Worm (Caenorhabditis elegans) whole organism, early embryonic: ENCODE results near the gene hrpf-2.

ENCODE experiments used
- F13C5.2 ChIP-seq: sonication (generic microtip); optimal IDR thresholded peaks from 2 replicates; lab custom pipeline; 2017; ENCODE audit warnings: mild to moderate bottlenecking, missing genetic modification characterization, inconsistent platforms, missing compliant biosample characterization
- aly-1 ChIP-seq: sonication (generic microtip); optimal IDR thresholded peaks from 2 replicates; lab custom pipeline; 2016; ENCODE audit warnings: missing genetic modification characterization, missing compliant biosample characterization
- ama-1 ChIP-seq: fragments of 150-350 bp; optimal IDR thresholded peaks from 2 replicates; lab custom pipeline; 2014
- ceh-36 ChIP-seq: sonication (generic microtip); optimal IDR thresholded peaks from 2 replicates; lab custom pipeline; 2016; ENCODE audit warnings: missing genetic modification characterization, inconsistent platforms, missing compliant biosample characterization
- ets-7 ChIP-seq: sonication (generic microtip); optimal IDR thresholded peaks from 2 replicates; lab custom pipeline; 2016; ENCODE audit warnings: missing genotype, missing genetic modification characterization, missing compliant biosample characterization
- flt-1 ChIP-seq: fragments of 200-800 bp; sonication (Bioruptor generic); IDR thresholded peaks from 2 replicates; pipeline ENCODE4 v1.3.6; 2022; ENCODE audit warnings: missing genetic modification characterization, missing compliant biosample characterization
- hmbx-1 ChIP-seq: sonication (generic microtip); optimal IDR thresholded peaks from 2 replicates; lab custom pipeline; 2016; ENCODE audit warnings: mild to moderate bottlenecking, missing genetic modification characterization, missing compliant biosample characterization
- hmg-4 ChIP-seq: fragments of 200-800 bp; sonication (Bioruptor generic); optimal IDR thresholded peaks from 2 replicates; lab custom pipeline; 2018; ENCODE audit warnings: mild to moderate bottlenecking, missing genetic modification characterization, missing compliant biosample characterization
- hnd-1 ChIP-seq: sonication (generic microtip); optimal IDR thresholded peaks from 2 replicates; lab custom pipeline; 2016; ENCODE audit warnings: missing genetic modification characterization, missing compliant biosample characterization
- sea-1 ChIP-seq: fragments of 200-800 bp; sonication (Bioruptor generic); conservative IDR thresholded peaks from 2 replicates; pipeline ENCODE4 v1.3.6; 2022; ENCODE audit warnings: missing genetic modification characterization, missing compliant biosample characterization
- tbx-11 ChIP-seq: fragments of 200-800 bp; sonication (Bioruptor generic); IDR thresholded peaks from 2 replicates; pipeline ENCODE4 v1.3.6; 2022; ENCODE audit warnings: missing genetic modification characterization, missing compliant biosample characterization
- tra-4 ChIP-seq: sonication (generic microtip); optimal IDR thresholded peaks from 2 replicates; lab custom pipeline; 2017; ENCODE audit warnings: missing genetic modification characterization, missing compliant biosample characterization

ce11 chrIV:6388550-6388949 is 12.2 kb upstream of the hrpf-2 start:
- TF ChIP-seq flt-1 (GFP tag; lab: Robert Waterston, UW) (no peak), hmbx-1 (tag; lab: Kevin White, UChicago) (no peak), ama-1 (no peak), tbx-11 (no peak), F13C5.2 (tag; lab: Kevin White, UChicago) (no peak), ceh-36 (no peak), hnd-1 (tag; lab: Kevin White, UChicago) (no peak), aly-1 (tag; lab: Kevin White, UChicago) (no peak), tra-4 (no peak), hmg-4 (no peak), ets-7 (tag; lab: Kevin White, UChicago) (no peak), sea-1 (GFP tag; lab: Robert Waterston, UW) (no peak)
